Worm (Caenorhabditis elegans): Measurements from ENCODE around the gene vps-52.

DNA sequence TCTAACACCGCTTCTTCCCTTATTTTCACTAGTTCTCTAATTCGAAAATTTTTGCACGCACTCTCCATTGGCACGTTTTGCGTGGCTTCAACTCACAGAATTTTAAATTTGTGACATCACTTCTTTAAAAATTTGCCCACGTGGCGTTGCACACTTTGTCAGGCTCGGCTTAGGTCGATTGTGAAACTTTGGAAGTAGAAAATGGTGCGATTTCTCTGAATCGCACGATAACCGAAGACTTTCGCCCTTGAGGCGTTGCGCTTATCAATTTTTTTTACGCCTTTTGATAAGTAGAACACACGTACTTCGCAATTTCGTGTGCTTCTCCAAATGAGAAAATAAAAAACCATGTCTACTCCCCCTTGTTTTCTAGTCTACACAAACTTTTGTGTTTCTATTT is 13.2 kb downstream of the vps-52 start:
- TF ChIP-seq W03F9.2 (tag; optimal IDR thresholded peaks at IDR 0.05) (no peak), him-1 (tag; optimal IDR thresholded peaks at IDR 0.05) (no peak)

Measured in whole organism, L4/young adult.